Fruit fly (Drosophila melanogaster): Measurements from ENCODE around the gene lmgA.

The lmgA gene

dm6 chr2L:8572900-8573299 is 44.5 kb upstream of the lmgA start (continued):
- TF ChIP-seq CG15601 (tag; optimal IDR thresholded peaks at IDR 0.05) (peak; percentile 17), CG13287 (GFP tag; IDR thresholded peaks at IDR 0.05; ENCODE audit: partially characterized antibody) (no peak), bbx (GFP tag; IDR thresholded peaks at IDR 0.05; ENCODE audit: partially characterized antibody) (no peak), dm (GFP tag; optimal IDR thresholded peaks at IDR 0.05) (no peak), vvl (GFP tag; IDR thresholded peaks at IDR 0.05) (peak; percentile 58; the same call in 1 of the 2 replicates), Hey (tag; optimal IDR thresholded peaks at IDR 0.05) (no peak), Ets97D (GFP tag; optimal IDR thresholded peaks at IDR 0.05) (no peak), sna (GFP tag; IDR thresholded peaks at IDR 0.05; ENCODE audit: partially characterized antibody) (no peak), CG6683 (GFP tag; optimal IDR thresholded peaks at IDR 0.05) (peak; percentile 9), CG13296 (GFP tag; optimal IDR thresholded peaks at IDR 0.05) (peak; percentile 34), CG18262 (tag; optimal IDR thresholded peaks at IDR 0.05) (peak; percentile 46), Hand (GFP tag; optimal IDR thresholded peaks at IDR 0.05) (peak; percentile 32), slbo (GFP tag; IDR thresholded peaks at IDR 0.05) (peak; percentile 54), toy (GFP tag; IDR thresholded peaks at IDR 0.05) (no peak), pita (GFP tag; optimal IDR thresholded peaks at IDR 0.05) (no peak), wek (GFP tag; optimal IDR thresholded peaks at IDR 0.05) (no peak), Nf-YA (GFP tag; IDR thresholded peaks at IDR 0.05) (no peak), CG7556 (GFP tag; optimal IDR thresholded peaks at IDR 0.05) (peak; percentile 68), Dip2 (GFP tag; IDR thresholded peaks at IDR 0.05) (no peak), mirr (GFP tag; optimal IDR thresholded peaks at IDR 0.05) (no peak), Lpt (GFP tag; optimal IDR thresholded peaks at IDR 0.05) (no peak), sug (tag; optimal IDR thresholded peaks at IDR 0.05) (no peak), CG12104 (GFP tag; optimal IDR thresholded peaks at IDR 0.05) (no peak), CG4854 (GFP tag; optimal IDR thresholded peaks at IDR 0.05) (no peak), CG31365 (tag; optimal IDR thresholded peaks at IDR 0.05) (no peak), YL-1 (GFP tag; optimal IDR thresholded peaks at IDR 0.05) (no peak), dati (GFP tag; IDR thresholded peaks at IDR 0.05) (no peak), H2.0 (GFP tag; IDR thresholded peaks at IDR 0.05) (no peak), CG15479 (GFP tag; optimal IDR thresholded peaks at IDR 0.05) (no peak), CG7786 (GFP tag; optimal IDR thresholded peaks at IDR 0.05) (peak; percentile 2), CG6272 (GFP tag; IDR thresholded peaks at IDR 0.05) (no peak), CG1603 (tag; optimal IDR thresholded peaks at IDR 0.05) (no peak), twi (tag; optimal IDR thresholded peaks at IDR 0.05) (no peak), Hr51 (GFP tag; optimal IDR thresholded peaks at IDR 0.05) (peak in 1 of 2 experiments; percentile 57), Bteb2 (GFP tag; optimal IDR thresholded peaks at IDR 0.05) (peak; percentile 26), gce (GFP tag; IDR thresholded peaks at IDR 0.05) (no peak), Six4 (GFP tag; optimal IDR thresholded peaks at IDR 0.05) (peak; percentile 12), CG12219 (GFP tag; optimal IDR thresholded peaks at IDR 0.05) (no peak), CG10654 (GFP tag; optimal IDR thresholded peaks at IDR 0.05) (peak; percentile 15), CG10565 (GFP tag; optimal IDR thresholded peaks at IDR 0.05) (no peak), Opbp (GFP tag; IDR thresholded peaks at IDR 0.05; ENCODE audit: partially characterized antibody) (no peak), br (optimal IDR thresholded peaks at IDR 0.05) (no peak), Optix (GFP tag; IDR thresholded peaks at IDR 0.05) (no peak), Mes4 (GFP tag; optimal IDR thresholded peaks at IDR 0.05) (peak; percentile 20), tin (GFP tag; optimal IDR thresholded peaks at IDR 0.05) (peak; percentile 32), rib (GFP tag; IDR thresholded peaks at IDR 0.05) (no peak), ATbp (GFP tag; optimal IDR thresholded peaks at IDR 0.05) (peak; percentile 51), Asciz (GFP tag; optimal IDR thresholded peaks at IDR 0.05) (peak; percentile 16), crol (GFP tag; IDR thresholded peaks at IDR 0.05) (no peak), sqz (GFP tag; optimal IDR thresholded peaks at IDR 0.05) (no peak), zfh2 (GFP tag; optimal IDR thresholded peaks at IDR 0.05) (no peak), Ssrp (tag; optimal IDR thresholded peaks at IDR 0.05) (peak; percentile 26)
